Worm (Caenorhabditis elegans): ENCODE results near the gene Y45G12C.1.

DNA sequence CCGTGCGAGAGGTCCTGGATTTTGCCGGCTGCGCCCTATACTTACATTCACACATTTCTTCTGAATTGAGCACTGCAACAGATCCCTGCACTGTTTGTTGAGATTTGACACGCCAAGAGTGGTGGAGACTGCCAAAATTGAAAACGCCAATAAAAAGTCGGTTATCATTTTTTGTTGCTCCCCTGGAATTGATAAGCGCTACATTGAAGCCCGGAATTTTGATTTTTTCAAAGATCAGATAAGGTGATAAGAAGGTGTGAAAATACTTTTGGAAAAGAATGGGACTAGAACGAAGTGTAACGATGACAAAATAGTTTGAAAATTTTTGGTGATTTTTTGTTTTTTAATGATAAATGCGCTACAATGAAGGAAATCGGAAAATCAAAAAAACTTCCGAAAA, 20.2 kb downstream of the Y45G12C.1 start, which contains the start of gene C29G2.6:
- TF ChIP-seq ztf-11 (tag; optimal IDR thresholded peaks at IDR 0.05): no peak
- no peak for TF ChIP-seq snu-23 (GFP tag; optimal IDR thresholded peaks at IDR 0.05)
- no peak for TF ChIP-seq zag-1 (tag; optimal IDR thresholded peaks at IDR 0.05)
- no peak for TF ChIP-seq pqm-1 (tag; optimal IDR thresholded peaks at IDR 0.05)
- TF ChIP-seq ceh-63 (GFP tag; optimal IDR thresholded peaks at IDR 0.05): no peak
- TF ChIP-seq ces-1 (GFP tag; optimal IDR thresholded peaks at IDR 0.05): no peak
- no peak for TF ChIP-seq Y116A8C.19 (tag; optimal IDR thresholded peaks at IDR 0.05; ENCODE audit: borderline replicate concordance)
- TF ChIP-seq ama-1 (optimal IDR thresholded peaks at IDR 0.05): no peak
- no peak for TF ChIP-seq aly-2 (tag; optimal IDR thresholded peaks at IDR 0.05)

Data from whole organism, L1 larva.